Worm (Caenorhabditis elegans) whole organism, L2 larva: ENCODE measurements around the gene grwd-1.

Source experiments
- C34F6.9 ChIP-seq: fragments of 150-350 bp; optimal IDR thresholded peaks from 2 replicates; lab custom pipeline; 2014; ENCODE audit warnings: missing biosample characterization, missing genetic modification characterization
- F13H6.1 ChIP-seq: sonication (generic microtip); optimal IDR thresholded peaks from 2 replicates; lab custom pipeline; 2016; ENCODE audit warnings: missing genetic modification characterization, missing compliant biosample characterization
- R02D3.7 ChIP-seq: fragments of 150-350 bp; optimal IDR thresholded peaks from 2 replicates; lab custom pipeline; 2014; ENCODE audit warnings: missing biosample characterization, missing genetic modification characterization
- Y55F3AM.14 ChIP-seq: fragments of 200-800 bp; sonication (Bioruptor generic); optimal IDR thresholded peaks from 2 replicates; lab custom pipeline; 2018; ENCODE audit warnings: mild to moderate bottlenecking, missing genetic modification characterization, missing compliant biosample characterization
- ZK546.5 ChIP-seq: sonication (generic microtip); optimal IDR thresholded peaks from 2 replicates; lab custom pipeline; 2017; ENCODE audit warnings: missing biosample characterization, missing genetic modification characterization
- alr-1 ChIP-seq: fragments of 150-350 bp; optimal IDR thresholded peaks from 2 replicates; lab custom pipeline; 2014; ENCODE audit warnings: missing biosample characterization, missing genetic modification characterization
- aly-2 ChIP-seq: fragments of 150-350 bp; optimal IDR thresholded peaks from 2 replicates; lab custom pipeline; 2014; ENCODE audit warnings: missing biosample characterization, missing genetic modification characterization
- ama-1 ChIP-seq: fragments of 150-350 bp; optimal IDR thresholded peaks from 2 replicates; lab custom pipeline; 2018; ENCODE audit warnings: inconsistent platforms
- blmp-1 ChIP-seq: sonication (generic microtip); optimal IDR thresholded peaks from 2 replicates; lab custom pipeline; 2017; ENCODE audit warnings: missing genetic modification characterization, mild to moderate bottlenecking, missing compliant biosample characterization, antibody characterized with exemption, moderate library complexity; ENCODE audit not compliant: insufficient read depth
- ceh-16 ChIP-seq: fragments of 150-350 bp; optimal IDR thresholded peaks from 2 replicates; lab custom pipeline; 2014; ENCODE audit warnings: missing biosample characterization, missing genetic modification characterization
- ceh-82 ChIP-seq: fragments of 150-350 bp; optimal IDR thresholded peaks from 2 replicates; lab custom pipeline; 2014; ENCODE audit warnings: missing biosample characterization, missing genetic modification characterization
- crh-2 ChIP-seq: sonication (generic microtip); optimal IDR thresholded peaks from 2 replicates; lab custom pipeline; 2017; ENCODE audit warnings: missing biosample characterization, missing genetic modification characterization
- dmd-4 ChIP-seq: sonication (generic microtip); optimal IDR thresholded peaks from 2 replicates; lab custom pipeline; 2017; ENCODE audit warnings: missing biosample characterization, missing genetic modification characterization
- egl-27 ChIP-seq: sonication (generic microtip); optimal IDR thresholded peaks from 3 replicates; lab custom pipeline; 2017; ENCODE audit warnings: missing biosample characterization, missing genetic modification reagents, missing genetic modification characterization
- elt-1 ChIP-seq: fragments of 150-350 bp; optimal IDR thresholded peaks from 2 replicates; lab custom pipeline; 2014; ENCODE audit warnings: missing biosample characterization, missing genetic modification characterization
- elt-3 ChIP-seq: sonication (generic microtip); optimal IDR thresholded peaks from 2 replicates; lab custom pipeline; 2017; ENCODE audit warnings: missing biosample characterization, missing genetic modification characterization
- fos-1 ChIP-seq: fragments of 150-350 bp; optimal IDR thresholded peaks from 2 replicates; lab custom pipeline; 2014; ENCODE audit warnings: missing biosample characterization, missing genetic modification characterization
- gmeb-1 ChIP-seq: fragments of 150-350 bp; optimal IDR thresholded peaks from 2 replicates; lab custom pipeline; 2014; ENCODE audit warnings: missing biosample characterization, missing genetic modification characterization
- lin-11 ChIP-seq: fragments of 150-350 bp; sonication (generic microtip); optimal IDR thresholded peaks from 2 replicates; lab custom pipeline; 2014; ENCODE audit warnings: missing biosample characterization, missing genetic modification characterization, inconsistent platforms, mixed read lengths
- lin-39 ChIP-seq: fragments of 150-350 bp; optimal IDR thresholded peaks from 2 replicates; lab custom pipeline; 2014; ENCODE audit warnings: missing biosample characterization, missing genetic modification reagents, missing genetic modification characterization
- lsy-2 ChIP-seq, 2 experiments: fragments of 150-350 bp in 1 of 2; sonication (generic microtip) in 1 of 2; optimal IDR thresholded peaks; 2 replicates each; lab custom pipeline; 2014 to 2017; ENCODE audit warnings: missing biosample characterization in 2 of 2, missing genetic modification characterization in 2 of 2
- mab-5 ChIP-seq: fragments of 150-350 bp; optimal IDR thresholded peaks from 2 replicates; lab custom pipeline; 2014; ENCODE audit warnings: missing biosample characterization, missing genetic modification characterization
- mbf-1 ChIP-seq: sonication (generic microtip); optimal IDR thresholded peaks from 2 replicates; lab custom pipeline; 2017; ENCODE audit warnings: missing biosample characterization, missing genetic modification characterization
- mdl-1 ChIP-seq, 2 experiments: fragments of 150-350 bp in 1 of 2; sonication (generic microtip) in 1 of 2; optimal IDR thresholded peaks; 2 replicates each; lab custom pipeline; 2017; ENCODE audit warnings: missing biosample characterization in 2 of 2, missing genetic modification characterization in 2 of 2
- nhr-10 ChIP-seq: sonication (generic microtip); optimal IDR thresholded peaks from 2 replicates; lab custom pipeline; 2017; ENCODE audit warnings: missing biosample characterization, missing genetic modification characterization
- nhr-11 ChIP-seq: fragments of 150-350 bp; optimal IDR thresholded peaks from 2 replicates; lab custom pipeline; 2014; ENCODE audit warnings: missing biosample characterization, missing genetic modification characterization
- nhr-12 ChIP-seq: fragments of 150-350 bp; optimal IDR thresholded peaks from 2 replicates; lab custom pipeline; 2014; ENCODE audit warnings: missing biosample characterization, missing genetic modification characterization
- nhr-129 ChIP-seq: fragments of 150-350 bp; optimal IDR thresholded peaks from 2 replicates; lab custom pipeline; 2014; ENCODE audit warnings: missing biosample characterization, missing genetic modification characterization
- nhr-21 ChIP-seq: fragments of 150-350 bp; optimal IDR thresholded peaks from 2 replicates; lab custom pipeline; 2014; ENCODE audit warnings: missing biosample characterization, missing genetic modification characterization
- nhr-23 ChIP-seq: fragments of 150-350 bp; optimal IDR thresholded peaks from 2 replicates; lab custom pipeline; 2014; ENCODE audit warnings: missing biosample characterization, missing genetic modification reagents, missing genetic modification characterization
- nhr-237 ChIP-seq: fragments of 150-350 bp; optimal IDR thresholded peaks from 2 replicates; lab custom pipeline; 2014; ENCODE audit warnings: missing biosample characterization, missing genetic modification characterization
- nhr-25 ChIP-seq: fragments of 150-350 bp; sonication (generic microtip); optimal IDR thresholded peaks from 3 replicates; lab custom pipeline; 2014; ENCODE audit warnings: missing biosample characterization, missing genetic modification characterization
- nhr-6 ChIP-seq: fragments of 150-350 bp; optimal IDR thresholded peaks from 2 replicates; lab custom pipeline; 2014; ENCODE audit warnings: missing biosample characterization, missing genetic modification characterization
- nhr-77 ChIP-seq: fragments of 150-350 bp; optimal IDR thresholded peaks from 2 replicates; lab custom pipeline; 2014; ENCODE audit warnings: missing biosample characterization, missing genetic modification characterization
- sem-4 ChIP-seq: fragments of 150-350 bp; optimal IDR thresholded peaks from 2 replicates; lab custom pipeline; 2014; ENCODE audit warnings: missing biosample characterization, missing genetic modification reagents, missing genetic modification characterization
- skn-1 ChIP-seq: sonication (generic microtip); optimal IDR thresholded peaks from 2 replicates; lab custom pipeline; 2017; ENCODE audit warnings: missing biosample characterization, missing genetic modification characterization
- sma-3 ChIP-seq: sonication (generic microtip); optimal IDR thresholded peaks from 2 replicates; lab custom pipeline; 2016; ENCODE audit warnings: missing genetic modification reagents, missing genetic modification characterization, missing compliant biosample characterization
- sma-9 ChIP-seq, 2 experiments: fragments of 150-350 bp in 1 of 2; sonication (generic microtip) in 1 of 2; optimal IDR thresholded peaks; 2 replicates each; lab custom pipeline; 2014 to 2016; ENCODE audit warnings: missing genetic modification characterization in 2 of 2, mild to moderate bottlenecking in 1 of 2, missing biosample characterization in 1 of 2, missing compliant biosample characterization in 1 of 2, missing genetic modification reagents in 1 of 2, moderate library complexity in 1 of 2
- snpc-4 ChIP-seq: fragments of 150-350 bp; optimal IDR thresholded peaks from 2 replicates; lab custom pipeline; 2014; ENCODE audit warnings: missing biosample characterization, missing genetic modification characterization
- unc-39 ChIP-seq: fragments of 150-350 bp; optimal IDR thresholded peaks from 2 replicates; lab custom pipeline; 2014; ENCODE audit warnings: missing biosample characterization, missing genetic modification characterization
- unc-55 ChIP-seq: fragments of 150-350 bp; sonication (generic microtip); optimal IDR thresholded peaks from 3 replicates; lab custom pipeline; 2014; ENCODE audit warnings: missing biosample characterization, missing genetic modification reagents, missing genetic modification characterization
- unc-62 ChIP-seq: fragments of 150-350 bp; optimal IDR thresholded peaks from 2 replicates; lab custom pipeline; 2014; ENCODE audit warnings: missing biosample characterization, missing genetic modification reagents, missing genetic modification characterization
- zag-1 ChIP-seq: fragments of 150-350 bp; optimal IDR thresholded peaks from 2 replicates; lab custom pipeline; 2014; ENCODE audit warnings: missing biosample characterization, missing genetic modification characterization
- ztf-1 ChIP-seq: fragments of 200-800 bp; sonication (Bioruptor generic); conservative IDR thresholded peaks from 2 replicates; pipeline ENCODE4 v1.3.6; 2022; ENCODE audit warnings: missing genetic modification characterization, missing compliant biosample characterization
- ztf-11 ChIP-seq: sonication (generic microtip); optimal IDR thresholded peaks from 2 replicates; lab custom pipeline; 2017; ENCODE audit warnings: missing biosample characterization, missing genetic modification characterization
- ztf-4 ChIP-seq: fragments of 150-350 bp; optimal IDR thresholded peaks from 2 replicates; lab custom pipeline; 2014; ENCODE audit warnings: missing biosample characterization, missing genetic modification characterization

The grwd-1 gene

ce11 chrIII:5201267-5201666, 48.0 kb downstream of the grwd-1 start:
- TF ChIP-seq fos-1 (peak; percentile 97), nhr-25 (tag; lab: Kevin White, UChicago) (peak; percentile 53), nhr-21 (peak; percentile 25), skn-1 (tag; lab: Kevin White, UChicago) (no peak), ZK546.5 (no peak), zag-1 (tag; lab: Kevin White, UChicago) (no peak), C34F6.9 (tag; lab: Kevin White, UChicago) (peak; percentile 14), unc-55 (GFP tag; lab: Kevin White, UChicago) (no peak), mbf-1 (tag; lab: Kevin White, UChicago) (no peak), ama-1 (no peak), F13H6.1 (tag; lab: Kevin White, UChicago) (peak; percentile 1), ztf-11 (no peak), R02D3.7 (tag; lab: Kevin White, UChicago) (no peak), unc-62 (no peak), gmeb-1 (tag; lab: Kevin White, UChicago) (peak; percentile 58), dmd-4 (tag; lab: Kevin White, UChicago) (no peak), sma-3 (GFP tag; lab: Kevin White, UChicago) (peak; percentile 44), aly-2 (tag; lab: Kevin White, UChicago) (no peak), snpc-4 (no peak), ceh-16 (tag; lab: Kevin White, UChicago) (no peak), ztf-1 (GFP tag; lab: Robert Waterston, UW) (no peak), egl-27 (tag; lab: Kevin White, UChicago) (no peak), nhr-129 (tag; lab: Kevin White, UChicago) (peak; percentile 30), nhr-23 (tag; lab: Kevin White, UChicago) (no peak), elt-3 (no peak), mab-5 (tag; lab: Kevin White, UChicago) (no peak), nhr-10 (tag; lab: Kevin White, UChicago) (no peak), nhr-77 (tag; lab: Kevin White, UChicago) (no peak), ztf-4 (tag; lab: Kevin White, UChicago) (no peak), alr-1 (no peak), lin-11 (tag; lab: Kevin White, UChicago) (no peak), ceh-82 (tag; lab: Kevin White, UChicago) (no peak), blmp-1 (no peak), mdl-1 (tag; optimal IDR thresholded peaks at IDR 0.05; lab: Kevin White, UChicago) (no peak), nhr-237 (tag; lab: Kevin White, UChicago) (no peak), crh-2 (tag; lab: Kevin White, UChicago) (peak; percentile 88), nhr-11 (tag; lab: Kevin White, UChicago) (no peak), lsy-2 (tag; optimal IDR thresholded peaks at IDR 0.05; lab: Kevin White, UChicago) (peak in 1 of 2 experiments; percentile 28), sma-9 (GFP tag; optimal IDR thresholded peaks at IDR 0.05; lab: Kevin White, UChicago) (peak; percentile 69), sma-9 (tag; optimal IDR thresholded peaks at IDR 0.05; lab: Kevin White, UChicago) (no peak)
- TF ChIP-seq, all 48 proteins: peak for 11

ce11 chrIII:5202641-5203040, 49.4 kb downstream of the grwd-1 start:
- TF ChIP-seq F13H6.1 (tag; lab: Kevin White, UChicago) = peak; percentile 54
- no peak for TF ChIP-seq ceh-16 (tag; lab: Kevin White, UChicago)
- no peak for TF ChIP-seq mdl-1 (tag; optimal IDR thresholded peaks at IDR 0.05; lab: Kevin White, UChicago)
- peak; percentile 80 for TF ChIP-seq sma-9 (GFP tag; optimal IDR thresholded peaks at IDR 0.05; lab: Kevin White, UChicago)
- no peak for TF ChIP-seq sma-9 (tag; optimal IDR thresholded peaks at IDR 0.05; lab: Kevin White, UChicago)
- TF ChIP-seq alr-1 = no peak
- TF ChIP-seq R02D3.7 (tag; lab: Kevin White, UChicago) = no peak
- peak; percentile 85 for TF ChIP-seq fos-1
- no peak for TF ChIP-seq unc-39 (tag; lab: Kevin White, UChicago)
- TF ChIP-seq unc-55 (GFP tag; lab: Kevin White, UChicago) = peak; percentile 45
- TF ChIP-seq sem-4 = no peak
- TF ChIP-seq unc-62 = no peak
- TF ChIP-seq nhr-11 (tag; lab: Kevin White, UChicago) = no peak
- no peak for TF ChIP-seq ceh-82 (tag; lab: Kevin White, UChicago)
- TF ChIP-seq elt-1 (tag; lab: Kevin White, UChicago) = no peak
- TF ChIP-seq nhr-23 (tag; lab: Kevin White, UChicago) = no peak
- TF ChIP-seq nhr-21 = peak; percentile 55
- TF ChIP-seq skn-1 (tag; lab: Kevin White, UChicago) = no peak
- peak; percentile 86 for TF ChIP-seq crh-2 (tag; lab: Kevin White, UChicago)
- no peak for TF ChIP-seq ama-1
- peak; percentile 51 for TF ChIP-seq ztf-4 (tag; lab: Kevin White, UChicago)
- TF ChIP-seq nhr-10 (tag; lab: Kevin White, UChicago) = no peak
- no peak for TF ChIP-seq elt-3
- TF ChIP-seq nhr-237 (tag; lab: Kevin White, UChicago) = no peak
- TF ChIP-seq lin-39 = no peak
- no peak for TF ChIP-seq Y55F3AM.14 (GFP tag; lab: Kevin White, UChicago)
- TF ChIP-seq lsy-2 (tag; optimal IDR thresholded peaks at IDR 0.05; lab: Kevin White, UChicago) = peak; percentile 7 to 51
- TF ChIP-seq sma-3 (GFP tag; lab: Kevin White, UChicago) = peak; percentile 63
- peak; percentile 92 for TF ChIP-seq nhr-25 (tag; lab: Kevin White, UChicago)
- TF ChIP-seq egl-27 (tag; lab: Kevin White, UChicago) = peak; percentile 51
- TF ChIP-seq mbf-1 (tag; lab: Kevin White, UChicago) = no peak
- TF ChIP-seq C34F6.9 (tag; lab: Kevin White, UChicago) = peak; percentile 74
- TF ChIP-seq nhr-129 (tag; lab: Kevin White, UChicago) = peak; percentile 80
- TF ChIP-seq dmd-4 (tag; lab: Kevin White, UChicago) = no peak
- peak; percentile 70 for TF ChIP-seq blmp-1
- no peak for TF ChIP-seq nhr-77 (tag; lab: Kevin White, UChicago)
- no peak for TF ChIP-seq ztf-11
- TF ChIP-seq ztf-1 (GFP tag; lab: Robert Waterston, UW) = no peak
- peak; percentile 71 for TF ChIP-seq nhr-6 (tag; lab: Kevin White, UChicago)
- TF ChIP-seq lin-11 (tag; lab: Kevin White, UChicago) = no peak
- TF ChIP-seq gmeb-1 (tag; lab: Kevin White, UChicago) = peak; percentile 54
- no peak for TF ChIP-seq nhr-12 (tag; lab: Kevin White, UChicago)
